Fruit fly (Drosophila melanogaster) whole organism, embryonic: ENCODE data around the gene CG4854.

Experiments used
- Abd-B ChIP-seq: fragments of 200-800 bp; sonication (Bioruptor generic); optimal IDR thresholded peaks from 2 replicates; lab custom pipeline; 2018; ENCODE audit warnings: missing biosample characterization, mild to moderate bottlenecking, missing genetic modification characterization, moderate library complexity
- Atf3 ChIP-seq: fragments of 200-800 bp; sonication (Bioruptor generic); optimal IDR thresholded peaks from 3 replicates; lab custom pipeline; 2016; ENCODE audit warnings: missing biosample characterization, missing genetic modification characterization
- Atf6 ChIP-seq: fragments of 200-800 bp; sonication (Bioruptor generic); IDR thresholded peaks from 2 replicates; pipeline ENCODE4 v1.3.6; 2022; ENCODE audit warnings: missing biosample characterization, missing genetic modification characterization
- Bgb ChIP-seq: fragments of 200-800 bp; sonication (Bioruptor generic); IDR thresholded peaks from 2 replicates; pipeline ENCODE4 v1.3.6; 2022; ENCODE audit warnings: missing biosample characterization, missing genetic modification characterization; ENCODE audit not compliant: partially characterized antibody
- CG14860 ChIP-seq: fragments of 200-800 bp; sonication (Bioruptor generic); IDR thresholded peaks from 3 replicates; pipeline ENCODE4 v1.3.6; 2022; ENCODE audit warnings: missing biosample characterization, missing genetic modification characterization; ENCODE audit not compliant: partially characterized antibody
- CG15479 ChIP-seq: fragments of 200-800 bp; sonication (Bioruptor generic); optimal IDR thresholded peaks from 3 replicates; lab custom pipeline; 2019; ENCODE audit warnings: missing biosample characterization, mild to moderate bottlenecking, missing genetic modification characterization, moderate library complexity
- CG15696 ChIP-seq: fragments of 200-800 bp; sonication (Bioruptor generic); optimal IDR thresholded peaks from 2 replicates; lab custom pipeline; 2019; ENCODE audit warnings: missing biosample characterization, mild to moderate bottlenecking, missing genetic modification characterization, moderate library complexity
- CG16813 ChIP-seq: fragments of 200-800 bp; sonication (Bioruptor generic); IDR thresholded peaks from 3 replicates; pipeline ENCODE4 v1.3.6; 2022; ENCODE audit warnings: missing biosample characterization, missing genetic modification characterization; ENCODE audit not compliant: partially characterized antibody
- CG3995 ChIP-seq: fragments of 200-800 bp; sonication (Bioruptor generic); optimal IDR thresholded peaks from 3 replicates; lab custom pipeline; 2016; ENCODE audit warnings: missing biosample characterization, missing genetic modification characterization
- CG42726 ChIP-seq: fragments of 200-800 bp; sonication (Bioruptor generic); IDR thresholded peaks from 2 replicates; pipeline ENCODE4 v1.3.6; 2022; ENCODE audit warnings: missing biosample characterization, missing genetic modification characterization; ENCODE audit not compliant: partially characterized antibody
- CG6765 ChIP-seq: fragments of 200-800 bp; sonication (Bioruptor generic); optimal IDR thresholded peaks from 3 replicates; lab custom pipeline; 2017; ENCODE audit warnings: missing biosample characterization, mild to moderate bottlenecking, missing genetic modification characterization
- CG6791 ChIP-seq: fragments of 200-800 bp; sonication (Bioruptor generic); IDR thresholded peaks from 3 replicates; pipeline ENCODE4 v1.3.6; 2022; ENCODE audit warnings: missing biosample characterization, missing genetic modification characterization; ENCODE audit not compliant: partially characterized antibody
- CG7372 ChIP-seq: fragments of 200-800 bp; sonication (Bioruptor generic); IDR thresholded peaks from 2 replicates; pipeline ENCODE4 v1.3.6; 2022; ENCODE audit warnings: missing biosample characterization, missing genetic modification characterization
- CG8765 ChIP-seq: fragments of 200-800 bp; sonication (Bioruptor generic); IDR thresholded peaks from 2 replicates; pipeline ENCODE4 v1.3.6; 2022; ENCODE audit warnings: missing biosample characterization, missing genetic modification characterization
- CHES-1-like ChIP-seq: fragments of 200-800 bp; sonication (Bioruptor generic); optimal IDR thresholded peaks from 2 replicates; lab custom pipeline; 2016; ENCODE audit warnings: missing biosample characterization, missing genetic modification characterization
- CTCF ChIP-seq: fragments of 200-800 bp; sonication (Bioruptor generic); optimal IDR thresholded peaks from 2 replicates; lab custom pipeline; 2017; ENCODE audit warnings: missing biosample characterization, mild to moderate bottlenecking, missing genetic modification characterization, moderate library complexity
- Dip2 ChIP-seq: fragments of 200-800 bp; sonication (Bioruptor generic); IDR thresholded peaks from 2 replicates; pipeline ENCODE4 v1.3.6; 2022; ENCODE audit warnings: missing biosample characterization, missing genetic modification characterization
- Dp ChIP-seq: fragments of 200-800 bp; sonication (Bioruptor generic); optimal IDR thresholded peaks from 2 replicates; lab custom pipeline; 2018; ENCODE audit warnings: missing biosample characterization, mild to moderate bottlenecking, missing genetic modification characterization, moderate library complexity
- Dref ChIP-seq: fragments of 200-800 bp; sonication (Bioruptor generic); IDR thresholded peaks from 2 replicates; pipeline ENCODE4 v1.3.6; 2022; ENCODE audit warnings: missing biosample characterization, missing genetic modification characterization
- Ets65A ChIP-seq: fragments of 200-800 bp; sonication (Bioruptor generic); peaks from one replicate; lab custom pipeline; 2016; ENCODE audit warnings: missing biosample characterization, missing genetic modification characterization
- Fer2 ChIP-seq: fragments of 200-800 bp; sonication (Bioruptor generic); optimal IDR thresholded peaks from 2 replicates; lab custom pipeline; 2018; ENCODE audit warnings: missing biosample characterization, mild to moderate bottlenecking, missing genetic modification characterization, moderate library complexity
- Fer3 ChIP-seq: fragments of 200-800 bp; sonication (Bioruptor generic); optimal IDR thresholded peaks from 2 replicates; lab custom pipeline; 2018; ENCODE audit warnings: missing biosample characterization, mild to moderate bottlenecking, missing genetic modification characterization, moderate library complexity
- H2.0 ChIP-seq: fragments of 200-800 bp; sonication (Bioruptor generic); IDR thresholded peaks from 2 replicates; pipeline ENCODE4 v1.3.6; 2022; ENCODE audit warnings: missing biosample characterization, missing genetic modification characterization
- Med ChIP-seq: fragments of 200-800 bp; sonication (Bioruptor generic); peaks from one replicate; lab custom pipeline; 2016; ENCODE audit warnings: missing biosample characterization, missing genetic modification characterization, mild to moderate bottlenecking, inconsistent platforms, moderate library complexity
- Ptx1 ChIP-seq: fragments of 200-800 bp; sonication (Bioruptor generic); IDR thresholded peaks from 2 replicates; pipeline ENCODE4 v1.3.6; 2022; ENCODE audit warnings: missing biosample characterization, missing genetic modification characterization
- Rfx ChIP-seq: fragments of 200-800 bp; sonication (Bioruptor generic); IDR thresholded peaks from 2 replicates; pipeline ENCODE4 v1.3.6; 2022; ENCODE audit warnings: missing biosample characterization, missing genetic modification characterization
- YL-1 ChIP-seq: fragments of 200-800 bp; sonication (Bioruptor generic); optimal IDR thresholded peaks from 3 replicates; lab custom pipeline; 2017; ENCODE audit warnings: missing biosample characterization, mild to moderate bottlenecking, missing genetic modification characterization
- amos ChIP-seq: fragments of 200-800 bp; sonication (Bioruptor generic); IDR thresholded peaks from 2 replicates; pipeline ENCODE4 v1.3.6; 2022; ENCODE audit warnings: missing biosample characterization, missing genetic modification characterization; ENCODE audit not compliant: partially characterized antibody
- bbx ChIP-seq: fragments of 200-800 bp; sonication (Bioruptor generic); IDR thresholded peaks from 2 replicates; pipeline ENCODE4 v1.3.6; 2022; ENCODE audit warnings: missing biosample characterization, missing genetic modification characterization; ENCODE audit not compliant: partially characterized antibody
- cg ChIP-seq: fragments of 200-800 bp; sonication (Bioruptor generic); optimal IDR thresholded peaks from 3 replicates; lab custom pipeline; 2019; ENCODE audit warnings: missing biosample characterization, mild to moderate bottlenecking, missing genetic modification characterization, moderate library complexity
- gcm2 ChIP-seq: fragments of 200-800 bp; sonication (Bioruptor generic); optimal IDR thresholded peaks from 2 replicates; lab custom pipeline; 2016; ENCODE audit warnings: missing biosample characterization, missing genetic modification characterization
- ken ChIP-seq: fragments of 200-800 bp; sonication (Bioruptor generic); IDR thresholded peaks from 3 replicates; pipeline ENCODE4 v1.3.6; 2022; ENCODE audit warnings: missing biosample characterization, missing genetic modification characterization
- knrl ChIP-seq: fragments of 200-800 bp; sonication (Bioruptor generic); IDR thresholded peaks from 3 replicates; pipeline ENCODE4 v1.3.6; 2022; ENCODE audit warnings: missing biosample characterization, missing genetic modification characterization; ENCODE audit not compliant: partially characterized antibody
- pita ChIP-seq: fragments of 200-800 bp; sonication (Bioruptor generic); optimal IDR thresholded peaks from 2 replicates; lab custom pipeline; 2017; ENCODE audit warnings: missing biosample characterization, mild to moderate bottlenecking, missing genetic modification characterization
- prd ChIP-seq, 3 experiments: fragments of >200 bp in 2 of 3; fragments of 200-800 bp in 1 of 3; sonication (Bioruptor generic) in 1 of 3; optimal IDR thresholded peaks in 2 of 3; IDR thresholded peaks in 1 of 3; 2 replicates in 2 of 3; 3 replicates in 1 of 3; pipeline versions ENCODE4 v1.3.6 to Lab custom; 2017 to 2022; ENCODE audit warnings: missing biosample characterization in 1 of 3, missing genetic modification characterization in 1 of 3
- sens ChIP-seq: fragments of 200-800 bp; sonication (Bioruptor generic); peaks from one replicate; lab custom pipeline; 2016; ENCODE audit warnings: missing biosample characterization, missing genetic modification characterization
- sim ChIP-seq: fragments of 200-800 bp; sonication (Bioruptor generic); IDR thresholded peaks from 2 replicates; pipeline ENCODE4 v1.3.6; 2022; ENCODE audit warnings: missing biosample characterization, missing genetic modification characterization
- slou ChIP-seq: fragments of 200-800 bp; sonication (Bioruptor generic); optimal IDR thresholded peaks from 3 replicates; lab custom pipeline; 2016; ENCODE audit warnings: missing biosample characterization, missing genetic modification characterization
- ssp ChIP-seq: fragments of 200-800 bp; sonication (Bioruptor generic); IDR thresholded peaks from 2 replicates; pipeline ENCODE4 v1.3.6; 2022; ENCODE audit warnings: missing biosample characterization, missing genetic modification characterization
- stwl ChIP-seq: fragments of 200-800 bp; sonication (Bioruptor generic); optimal IDR thresholded peaks from 3 replicates; lab custom pipeline; 2018; ENCODE audit warnings: missing biosample characterization, mild to moderate bottlenecking, missing genetic modification characterization, moderate library complexity
- wor ChIP-seq: fragments of 200-800 bp; sonication (Bioruptor generic); IDR thresholded peaks from 2 replicates; pipeline ENCODE4 v1.3.6; 2022; ENCODE audit warnings: missing biosample characterization, missing genetic modification characterization

The CG4854 gene

DNA sequence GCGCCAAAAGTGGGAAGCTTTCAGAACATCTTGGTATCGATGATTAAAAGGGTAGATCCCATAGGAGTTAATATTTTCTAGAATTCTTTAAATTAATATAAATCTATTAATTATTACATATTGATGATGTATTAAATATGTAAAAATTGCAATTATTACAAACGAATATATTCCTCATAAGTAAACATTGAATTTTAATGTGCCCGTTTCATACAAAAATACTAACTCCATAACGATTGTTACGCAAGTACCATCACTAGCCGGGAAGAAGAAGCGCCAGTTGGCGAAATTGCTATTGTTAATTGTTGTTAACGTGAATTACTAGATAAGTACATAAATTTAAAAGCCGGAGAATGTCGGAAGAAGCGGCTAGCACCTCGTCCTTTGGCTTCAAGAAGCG is 29.6 kb downstream of the CG4854 start, which contains the start of gene mdlc (continued):
- TF ChIP-seq CG15696 (tag; lab: Kevin White, UChicago) (peak; percentile 4), Atf6 (GFP tag; lab: Robert Waterston, UW) (no peak), Dref (GFP tag; lab: Robert Waterston, UW) (peak; percentile 42), CHES-1-like (GFP tag; lab: Kevin White, UChicago) (no peak), YL-1 (GFP tag; lab: Kevin White, UChicago) (no peak), bbx (GFP tag; lab: Robert Waterston, UW) (peak; percentile 27; the same call in 1 of the 2 replicates), slou (GFP tag; lab: Kevin White, UChicago) (no peak), CG8765 (no peak), gcm2 (GFP tag; lab: Kevin White, UChicago) (no peak), Atf3 (GFP tag; lab: Kevin White, UChicago) (no peak), sim (GFP tag; lab: Robert Waterston, UW) (no peak)

DNA sequence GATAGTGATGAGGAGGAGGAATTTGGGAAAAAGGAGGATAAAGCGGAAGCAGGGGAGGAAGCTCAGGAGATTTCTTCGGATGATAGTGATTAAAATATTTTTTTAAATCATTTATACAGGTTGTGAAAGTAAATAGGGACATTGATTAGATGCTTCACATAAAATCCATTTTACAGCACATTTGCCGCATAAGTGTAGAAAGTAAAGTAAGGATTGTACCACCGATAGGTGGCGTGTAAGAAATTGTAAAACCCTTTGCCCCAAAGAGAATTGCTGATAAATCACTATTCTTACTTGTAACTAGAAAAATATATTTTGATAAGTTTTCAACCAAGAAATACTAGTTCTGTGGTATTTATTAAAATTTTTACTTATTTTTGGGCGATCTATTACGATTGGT is 31.1 kb downstream of the CG4854 start:
- TF ChIP-seq Bgb (GFP tag; lab: Robert Waterston, UW) (peak; percentile 71; the same call in 1 of the 2 replicates), cg (GFP tag; lab: Kevin White, UChicago) (no peak), bbx (GFP tag; lab: Robert Waterston, UW) (0 out of 2 replicates have a peak, but pooled peaks have one; percentile 27), Fer3 (no peak), knrl (GFP tag; lab: Robert Waterston, UW) (peak; percentile 53; the same call in 2 of the 3 replicates), wor (no peak), CG3995 (GFP tag; lab: Kevin White, UChicago) (peak; percentile 39), Ptx1 (GFP tag; lab: Robert Waterston, UW) (0 out of 2 replicates have a peak, but pooled peaks have one; percentile 16), CG16813 (GFP tag; lab: Robert Waterston, UW) (peak; percentile 35; the same call in 2 of the 3 replicates), ssp (0 out of 2 replicates have a peak, but pooled peaks have one; percentile 8), CG42726 (0 out of 2 replicates have a peak, but pooled peaks have one; percentile 38), CG6765 (no peak), CG15479 (GFP tag; lab: Kevin White, UChicago) (no peak), CG7372 (GFP tag; lab: Robert Waterston, UW) (no peak), H2.0 (0 out of 2 replicates have a peak, but pooled peaks have one; percentile 34), amos (GFP tag; lab: Robert Waterston, UW) (peak; percentile 65), Dip2 (GFP tag; lab: Robert Waterston, UW) (peak; percentile 89), stwl (tag; lab: Kevin White, UChicago) (peak; percentile 47), prd (optimal IDR thresholded peaks at IDR 0.05; lab: Kevin White, UChicago) (peak in 1 of 2 experiments; percentile 32), prd (GFP tag; IDR thresholded peaks at IDR 0.05; lab: Robert Waterston, UW) (no peak), Dp (GFP tag; lab: Kevin White, UChicago) (peak; percentile 6), pita (GFP tag; lab: Kevin White, UChicago) (peak; percentile 30), ken (GFP tag; lab: Robert Waterston, UW) (no peak), sens (peak; percentile 38), CG14860 (GFP tag; lab: Robert Waterston, UW) (peak; percentile 15; the same call in 1 of the 3 replicates), Fer2 (tag; lab: Kevin White, UChicago) (no peak), CTCF (GFP tag; lab: Kevin White, UChicago) (peak; percentile 94), CG6791 (peak; percentile 70; the same call in 2 of the 3 replicates), Med (GFP tag; lab: Kevin White, UChicago) (peak; percentile 68), Rfx (GFP tag; lab: Robert Waterston, UW) (peak; percentile 38; the same call in 1 of the 2 replicates), Ets65A (peak; percentile 67), Abd-B (GFP tag; lab: Kevin White, UChicago) (peak; percentile 39)
